Worm (Caenorhabditis elegans) whole organism, L1 larva: ENCODE results near the gene mig-5.

Source experiments
- blmp-1 ChIP-seq: fragments of 150-350 bp; optimal IDR thresholded peaks from 2 replicates; lab custom pipeline; 2014; ENCODE audit warnings: missing biosample characterization, missing genetic modification characterization
- ceh-63 ChIP-seq: fragments of 200-800 bp; sonication (Bioruptor generic); optimal IDR thresholded peaks from 2 replicates; lab custom pipeline; 2018; ENCODE audit warnings: mild to moderate bottlenecking, missing genetic modification characterization, missing compliant biosample characterization
- ceh-88 ChIP-seq: fragments of 200-800 bp; sonication (Bioruptor generic); IDR thresholded peaks from 2 replicates; pipeline ENCODE4 v1.3.6; 2022; ENCODE audit warnings: missing genetic modification characterization, missing compliant biosample characterization
- ceh-90 ChIP-seq: sonication (generic microtip); optimal IDR thresholded peaks from 2 replicates; lab custom pipeline; 2016; ENCODE audit warnings: missing genetic modification characterization, missing compliant biosample characterization
- efl-1 ChIP-seq, 4 experiments: fragments of 150-350 bp; optimal IDR thresholded peaks in 3 of 4; peaks in 1 of 4; 1 replicate in 1 of 4; 2 replicates in 3 of 4; lab custom pipeline; 2014; ENCODE audit warnings: missing biosample characterization in 2 of 4, missing genetic modification characterization in 2 of 4, missing genetic modification reagents in 2 of 4
- elt-2 ChIP-seq: sonication (generic microtip); optimal IDR thresholded peaks from 2 replicates; lab custom pipeline; 2016; ENCODE audit warnings: missing genetic modification characterization, mild to moderate bottlenecking, inconsistent platforms, missing compliant biosample characterization, missing genetic modification reagents
- elt-3 ChIP-seq, 6 experiments: fragments of 150-350 bp in 1 of 6; sonication (generic microtip); optimal IDR thresholded peaks; 2 replicates each; lab custom pipeline; 2017 to 2018; ENCODE audit warnings: missing biosample characterization in 6 of 6, missing genetic modification characterization in 6 of 6, inconsistent platforms in 1 of 6
- fkh-10 ChIP-seq: sonication (generic microtip); optimal IDR thresholded peaks from 2 replicates; lab custom pipeline; 2017; ENCODE audit warnings: missing biosample characterization, missing genetic modification reagents, missing genetic modification characterization
- grh-1 ChIP-seq: fragments of 200-800 bp; sonication (Bioruptor generic); IDR thresholded peaks from 2 replicates; pipeline ENCODE4 v1.3.6; 2022; ENCODE audit warnings: missing genetic modification reagents, missing genetic modification characterization, missing compliant biosample characterization
- hlh-17 ChIP-seq: fragments of 200-800 bp; sonication (Bioruptor generic); optimal IDR thresholded peaks from 2 replicates; lab custom pipeline; 2018; ENCODE audit warnings: missing genetic modification characterization, mild to moderate bottlenecking, missing compliant biosample characterization, moderate library complexity, borderline replicate concordance
- hpl-2 ChIP-seq: fragments of 150-350 bp; optimal IDR thresholded peaks from 2 replicates; lab custom pipeline; 2014; ENCODE audit warnings: missing biosample characterization, missing genetic modification reagents, missing genetic modification characterization
- isw-1 ChIP-seq: fragments of 200-800 bp; sonication (Bioruptor generic); IDR thresholded peaks from 2 replicates; pipeline ENCODE4 v1.3.6; 2022; ENCODE audit warnings: missing genetic modification characterization, missing compliant biosample characterization
- lin-14 ChIP-seq: fragments of 200-800 bp; sonication (Bioruptor generic); optimal IDR thresholded peaks from 2 replicates; lab custom pipeline; 2018; ENCODE audit warnings: mild to moderate bottlenecking, missing genetic modification characterization, moderate library complexity, missing compliant biosample characterization
- lin-35 ChIP-seq, 2 experiments: fragments of 150-350 bp; optimal IDR thresholded peaks; 2 replicates each; lab custom pipeline; 2014; ENCODE audit warnings: missing biosample characterization in 2 of 2, missing genetic modification characterization in 2 of 2, missing genetic modification reagents in 2 of 2
- lsy-2 ChIP-seq, 2 experiments: fragments of 150-350 bp; optimal IDR thresholded peaks; 2 replicates each; lab custom pipeline; 2014; ENCODE audit warnings: missing biosample characterization in 2 of 2, missing genetic modification characterization in 2 of 2
- mdl-1 ChIP-seq, 2 experiments: fragments of 150-350 bp; optimal IDR thresholded peaks; 2 replicates each; lab custom pipeline; 2014 to 2017; ENCODE audit warnings: missing biosample characterization in 2 of 2, missing genetic modification characterization in 2 of 2, inconsistent platforms in 1 of 2
- mep-1 ChIP-seq: fragments of 150-350 bp; optimal IDR thresholded peaks from 2 replicates; lab custom pipeline; 2014; ENCODE audit warnings: missing biosample characterization, missing genetic modification characterization
- nhr-11 ChIP-seq: fragments of 150-350 bp; optimal IDR thresholded peaks from 2 replicates; lab custom pipeline; 2014; ENCODE audit warnings: missing biosample characterization, missing genetic modification characterization
- nhr-12 ChIP-seq: sonication (generic microtip); optimal IDR thresholded peaks from 2 replicates; lab custom pipeline; 2017; ENCODE audit warnings: missing biosample characterization, missing genetic modification characterization
- nhr-19 ChIP-seq: fragments of 200-800 bp; sonication (Bioruptor generic); conservative IDR thresholded peaks from 2 replicates; pipeline ENCODE4 v1.3.6; 2022; ENCODE audit warnings: missing genetic modification characterization, missing compliant biosample characterization
- nhr-20 ChIP-seq: sonication (generic microtip); optimal IDR thresholded peaks from 2 replicates; lab custom pipeline; 2016; ENCODE audit warnings: mild to moderate bottlenecking, missing genetic modification characterization, missing compliant biosample characterization
- nhr-237 ChIP-seq: fragments of 150-350 bp; optimal IDR thresholded peaks from 2 replicates; lab custom pipeline; 2014; ENCODE audit warnings: missing biosample characterization, missing genetic modification characterization
- nhr-71 ChIP-seq: sonication (generic microtip); optimal IDR thresholded peaks from 2 replicates; lab custom pipeline; 2016; ENCODE audit warnings: mild to moderate bottlenecking, missing genetic modification characterization, moderate library complexity, missing compliant biosample characterization
- nhr-76 ChIP-seq: sonication (generic microtip); optimal IDR thresholded peaks from 2 replicates; lab custom pipeline; 2017; ENCODE audit warnings: missing biosample characterization, missing genetic modification characterization
- nhr-77 ChIP-seq: fragments of 150-350 bp; optimal IDR thresholded peaks from 2 replicates; lab custom pipeline; 2014; ENCODE audit warnings: missing biosample characterization, missing genetic modification characterization
- nhr-85 ChIP-seq: sonication (generic microtip); peaks from one replicate; lab custom pipeline; 2016; ENCODE audit warnings: missing genetic modification characterization, inconsistent platforms, missing compliant biosample characterization
- nhr-90 ChIP-seq: sonication (generic microtip); optimal IDR thresholded peaks from 2 replicates; lab custom pipeline; 2016; ENCODE audit warnings: mild to moderate bottlenecking, missing genetic modification characterization, missing compliant biosample characterization; ENCODE audit not compliant: poor library complexity
- pag-3 ChIP-seq: sonication (generic microtip); optimal IDR thresholded peaks from 2 replicates; lab custom pipeline; 2017; ENCODE audit warnings: missing genetic modification characterization, mild to moderate bottlenecking, missing compliant biosample characterization, antibody characterized with exemption, borderline replicate concordance; ENCODE audit not compliant: insufficient read depth
- pqm-1 ChIP-seq: sonication (generic microtip); optimal IDR thresholded peaks from 3 replicates; lab custom pipeline; 2017; ENCODE audit warnings: missing biosample characterization, missing genetic modification characterization
- snu-23 ChIP-seq: sonication (generic microtip); optimal IDR thresholded peaks from 2 replicates; lab custom pipeline; 2016; ENCODE audit warnings: missing genetic modification characterization, missing compliant biosample characterization
- xbp-1 ChIP-seq: sonication (generic microtip); optimal IDR thresholded peaks from 2 replicates; lab custom pipeline; 2016; ENCODE audit warnings: missing genetic modification characterization, missing compliant biosample characterization

Gene mig-5

DNA sequence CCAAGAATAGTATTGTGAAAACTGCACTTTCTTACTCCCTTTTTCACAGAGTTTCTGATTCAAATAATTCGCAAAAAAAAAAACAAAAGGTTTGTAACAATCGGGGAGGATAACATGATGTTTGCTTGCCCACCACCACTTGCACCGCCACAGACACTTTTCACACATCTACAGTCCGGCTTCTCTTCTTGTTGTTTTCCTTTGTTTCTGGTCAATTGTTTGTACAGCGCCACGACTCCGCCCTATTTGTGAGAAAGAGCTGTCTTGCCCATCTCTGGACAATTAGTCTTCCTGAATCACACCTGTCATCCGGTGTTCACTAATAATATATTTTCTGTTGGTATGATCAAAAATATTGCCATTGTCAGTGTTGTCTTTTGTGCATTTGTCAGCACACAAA lies 46.2 kb upstream of the mig-5 start, which contains the start of gene M110.9:
Gene M110.9 (plus strand): TSS at position 301 of the 400 bp plus-strand sequence.
- TF ChIP-seq isw-1 (GFP tag; lab: Robert Waterston, UW), result no peak
- TF ChIP-seq ceh-63 (GFP tag; lab: Kevin White, UChicago), result no peak
- no peak for TF ChIP-seq hlh-17
- TF ChIP-seq blmp-1 (tag; lab: Kevin White, UChicago), result no peak
- no peak for TF ChIP-seq xbp-1 (tag; lab: Kevin White, UChicago)
- no peak for TF ChIP-seq ceh-90
- TF ChIP-seq nhr-237 (tag; lab: Kevin White, UChicago), result no peak
- no peak for TF ChIP-seq ceh-88 (GFP tag; lab: Robert Waterston, UW)
- no peak for TF ChIP-seq nhr-76 (tag; lab: Kevin White, UChicago)
- TF ChIP-seq mdl-1 (tag; optimal IDR thresholded peaks at IDR 0.05; lab: Kevin White, UChicago), result no peak

DNA sequence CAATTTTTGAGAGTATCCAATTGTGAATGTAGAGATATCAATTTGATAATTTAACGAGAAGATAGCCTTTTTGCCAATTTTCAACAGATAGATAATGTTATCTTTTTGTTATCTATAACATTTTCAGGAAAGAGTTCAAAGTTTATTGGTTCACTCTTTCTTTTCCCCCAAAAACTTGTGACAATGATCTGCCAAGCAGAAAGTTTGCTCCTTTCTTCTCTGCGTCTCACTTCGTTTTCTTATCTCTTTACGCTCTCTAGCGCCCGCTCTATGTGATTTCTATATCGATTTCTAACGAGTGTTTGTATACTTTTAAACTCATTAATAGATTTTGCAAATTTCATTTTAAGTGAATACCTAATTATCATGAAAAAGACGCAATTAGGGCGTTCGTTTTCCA lies 41.7 kb upstream of the mig-5 start:
- TF ChIP-seq efl-1 (optimal IDR thresholded peaks at IDR 0.05; lab: Kevin White, UChicago) (peak in 1 of 2 experiments; percentile 1), efl-1 (GFP tag; optimal IDR thresholded peaks at IDR 0.05 in 1 of 2; lab: Kevin White, UChicago) (no peak), elt-2 (tag; lab: Kevin White, UChicago) (peak; percentile 93), pqm-1 (tag; lab: Kevin White, UChicago) (peak; percentile 10), blmp-1 (tag; lab: Kevin White, UChicago) (peak; percentile 23), lsy-2 (tag; optimal IDR thresholded peaks at IDR 0.05; lab: Kevin White, UChicago) (peak in 1 of 2 experiments; percentile 41), snu-23 (GFP tag; lab: Kevin White, UChicago) (peak; percentile 9), mep-1 (tag; lab: Kevin White, UChicago) (peak; percentile 40), hpl-2 (GFP tag; lab: Kevin White, UChicago) (no peak), nhr-90 (tag; lab: Kevin White, UChicago) (peak; percentile 23), lin-35 (GFP tag; optimal IDR thresholded peaks at IDR 0.05; lab: Kevin White, UChicago) (peak in 1 of 2 experiments; percentile 16), nhr-71 (tag; lab: Kevin White, UChicago) (peak; percentile 42), isw-1 (GFP tag; lab: Robert Waterston, UW) (no peak), nhr-20 (tag; lab: Kevin White, UChicago) (peak; percentile 47), nhr-11 (tag; lab: Kevin White, UChicago) (no peak), mdl-1 (tag; optimal IDR thresholded peaks at IDR 0.05; lab: Kevin White, UChicago) (peak in 1 of 2 experiments; percentile 29), nhr-12 (tag; lab: Kevin White, UChicago) (no peak)
- TF ChIP-seq, all 84 proteins: peak for 12

DNA sequence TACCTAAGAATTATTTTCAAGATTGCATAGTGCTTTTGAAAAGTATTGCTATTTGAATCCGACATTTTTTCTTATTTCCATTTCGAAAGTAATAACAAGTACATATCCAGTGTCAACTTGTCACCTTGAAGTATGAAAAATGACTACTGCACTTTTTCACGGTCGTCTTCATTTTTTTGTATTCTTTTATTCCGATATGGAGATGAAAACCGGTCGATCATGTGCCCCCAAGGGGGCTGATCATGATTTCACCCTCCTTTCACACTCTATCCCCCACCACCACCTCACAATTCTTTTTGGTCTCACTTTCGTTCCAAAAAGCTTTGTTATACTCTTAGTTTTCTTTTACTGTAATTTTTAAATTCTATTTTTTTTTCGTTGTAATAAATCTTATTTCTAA lies 41.1 kb upstream of the mig-5 start:
- TF ChIP-seq nhr-85 (tag; lab: Kevin White, UChicago), result peak; percentile 76
- TF ChIP-seq blmp-1 (tag; lab: Kevin White, UChicago), result peak; percentile 89
- peak in 1 of 2 experiments; percentile 24 for TF ChIP-seq lin-35 (GFP tag; optimal IDR thresholded peaks at IDR 0.05; lab: Kevin White, UChicago)
- 0 out of 2 replicates have a peak, but pooled peaks have one; percentile 16 for TF ChIP-seq grh-1 (GFP tag; lab: Robert Waterston, UW)
- TF ChIP-seq nhr-20 (tag; lab: Kevin White, UChicago), result peak; percentile 16
- TF ChIP-seq lin-14 (GFP tag; lab: Kevin White, UChicago), result peak; percentile 24
- no peak for TF ChIP-seq nhr-19 (GFP tag; lab: Robert Waterston, UW)
- no peak for TF ChIP-seq pag-3 (tag; lab: Kevin White, UChicago)
- TF ChIP-seq snu-23 (GFP tag; lab: Kevin White, UChicago), result peak; percentile 6

DNA sequence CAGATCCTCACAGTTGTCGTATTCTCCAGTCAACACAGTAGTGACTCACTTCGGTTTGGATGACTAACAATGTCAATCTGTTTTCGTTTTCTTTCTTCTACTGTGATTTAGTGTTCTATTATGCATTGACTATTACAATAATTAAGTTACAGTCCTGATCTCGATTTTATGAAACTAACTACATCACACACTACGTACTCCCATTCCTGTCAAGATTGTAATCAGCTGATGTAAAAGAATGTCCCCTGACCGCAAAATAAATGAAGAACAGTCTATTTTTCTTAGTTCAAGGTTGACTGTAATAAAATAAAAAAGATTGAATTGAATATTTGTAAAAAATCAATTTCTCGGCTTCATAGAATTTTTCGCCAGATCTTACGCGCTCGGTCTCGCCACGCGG lies 40.5 kb upstream of the mig-5 start:
- no peak for TF ChIP-seq blmp-1 (tag; lab: Kevin White, UChicago)
- peak in 1 of 2 experiments; percentile 24 for TF ChIP-seq lsy-2 (tag; optimal IDR thresholded peaks at IDR 0.05; lab: Kevin White, UChicago)
- TF ChIP-seq nhr-19 (GFP tag; lab: Robert Waterston, UW), result no peak
- TF ChIP-seq nhr-20 (tag; lab: Kevin White, UChicago), result peak; percentile 29
- peak; percentile 72 for TF ChIP-seq nhr-85 (tag; lab: Kevin White, UChicago)

DNA sequence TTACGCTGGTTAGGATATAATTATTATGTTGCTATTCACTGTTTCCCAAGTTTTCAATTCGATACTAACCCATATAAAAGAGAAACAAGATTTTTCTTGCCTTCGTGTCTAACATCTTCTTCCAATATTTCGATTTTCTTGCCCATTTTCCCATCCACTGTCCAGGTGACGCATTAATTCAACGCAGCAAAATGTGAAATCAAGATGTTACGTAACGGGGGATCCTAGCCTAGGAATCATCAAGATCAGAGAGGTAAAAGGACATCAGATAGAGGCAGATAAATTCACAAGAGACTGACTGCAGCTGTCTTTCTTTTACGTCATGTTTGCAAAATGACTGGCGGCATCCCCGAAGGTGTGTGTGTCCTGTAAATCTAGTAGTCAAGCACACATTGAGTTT lies 39.8 kb upstream of the mig-5 start:
- TF ChIP-seq nhr-85 (tag; lab: Kevin White, UChicago) (peak; percentile 6), blmp-1 (tag; lab: Kevin White, UChicago) (peak; percentile 85), ceh-90 (no peak), mdl-1 (tag; optimal IDR thresholded peaks at IDR 0.05; lab: Kevin White, UChicago) (no peak), nhr-77 (tag; lab: Kevin White, UChicago) (no peak), fkh-10 (no peak), elt-3 (tag; optimal IDR thresholded peaks at IDR 0.05; lab: Kevin White, UChicago) (peak in 1 of 6 experiments; percentile 4), lin-14 (GFP tag; lab: Kevin White, UChicago) (peak; percentile 23)
